Worm (Caenorhabditis elegans) whole organism, L3 larva: ENCODE data around the gene C28D4.18.

Experiments used
- elt-1 ChIP-seq: fragments of 150-350 bp; optimal IDR thresholded peaks from 2 replicates; lab custom pipeline; 2014; ENCODE audit warnings: missing biosample characterization, missing genetic modification characterization
- eor-1 ChIP-seq, 2 experiments: fragments of 150-350 bp; optimal IDR thresholded peaks; 2 replicates each; lab custom pipeline; 2014 to 2018; ENCODE audit warnings: missing biosample characterization in 2 of 2, missing genetic modification characterization in 2 of 2
- lsy-12 ChIP-seq: sonication (generic microtip); optimal IDR thresholded peaks from 2 replicates; lab custom pipeline; 2016; ENCODE audit warnings: mild to moderate bottlenecking, missing genetic modification characterization, missing compliant biosample characterization
- mdl-1 ChIP-seq: fragments of 150-350 bp; optimal IDR thresholded peaks from 2 replicates; lab custom pipeline; 2014; ENCODE audit warnings: missing biosample characterization, missing genetic modification characterization
- nhr-28 ChIP-seq: fragments of 150-350 bp; optimal IDR thresholded peaks from 2 replicates; lab custom pipeline; 2014; ENCODE audit warnings: missing biosample characterization, missing genetic modification characterization
- ztf-11 ChIP-seq: fragments of 150-350 bp; optimal IDR thresholded peaks from 2 replicates; lab custom pipeline; 2014; ENCODE audit warnings: missing biosample characterization, missing genetic modification characterization

DNA sequence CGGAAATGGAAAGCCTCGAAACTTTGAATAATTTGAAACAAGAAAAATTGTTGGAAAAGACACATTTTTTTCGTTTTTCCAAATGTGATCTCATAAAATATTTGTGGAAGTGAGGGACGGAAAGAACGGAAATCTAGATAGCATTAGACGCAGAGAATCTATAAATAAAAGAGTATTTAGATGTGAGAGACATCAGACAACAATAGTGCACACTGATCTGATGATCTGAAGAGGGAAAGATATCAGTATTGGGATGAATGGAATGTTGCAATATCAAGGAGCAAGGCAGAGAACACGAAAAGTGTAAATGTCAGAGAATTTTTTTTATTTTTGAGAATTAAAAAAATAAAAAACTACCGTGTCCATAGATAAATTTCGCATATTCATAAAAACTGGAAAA is 9.8 kb downstream of the C28D4.18 start:
- TF ChIP-seq ztf-11 (no peak), elt-1 (no peak), mdl-1 (tag; lab: Kevin White, UChicago) (no peak), lsy-12 (tag; lab: Kevin White, UChicago) (no peak), eor-1 (tag; optimal IDR thresholded peaks at IDR 0.05; lab: Kevin White, UChicago) (no peak), nhr-28 (no peak)
